Worm (Caenorhabditis elegans) whole organism, L3 larva: Measurements from ENCODE around the gene srh-88.
"Not testable (repeated sequence)": the region's sequence is repeated elsewhere in the genome, so short reads cannot be mapped to it uniquely, and the experiment has no call there.

Experiments
- R02D3.7 ChIP-seq: fragments of 150-350 bp; optimal IDR thresholded peaks from 2 replicates; lab custom pipeline; 2014; ENCODE audit warnings: missing biosample characterization, missing genetic modification characterization
- ZK546.5 ChIP-seq: sonication (generic microtip); optimal IDR thresholded peaks from 2 replicates; lab custom pipeline; 2017; ENCODE audit warnings: missing biosample characterization, missing genetic modification characterization
- aly-2 ChIP-seq: fragments of 150-350 bp; optimal IDR thresholded peaks from 2 replicates; lab custom pipeline; 2014; ENCODE audit warnings: missing biosample characterization, missing genetic modification characterization
- ama-1 ChIP-seq: fragments of 150-350 bp; optimal IDR thresholded peaks from 2 replicates; lab custom pipeline; 2018
- ceh-28 ChIP-seq: fragments of 150-350 bp; optimal IDR thresholded peaks from 2 replicates; lab custom pipeline; 2014; ENCODE audit warnings: missing biosample characterization, missing genetic modification reagents, missing genetic modification characterization
- ceh-82 ChIP-seq: fragments of 150-350 bp; optimal IDR thresholded peaks from 2 replicates; lab custom pipeline; 2014; ENCODE audit warnings: missing biosample characterization, missing genetic modification characterization
- ceh-9 ChIP-seq: sonication (generic microtip); optimal IDR thresholded peaks from 2 replicates; lab custom pipeline; 2018; ENCODE audit warnings: missing biosample characterization, missing genetic modification characterization
- daf-12 ChIP-seq: fragments of 150-350 bp; optimal IDR thresholded peaks from 2 replicates; lab custom pipeline; 2014; ENCODE audit warnings: missing biosample characterization, missing genetic modification reagents, missing genetic modification characterization
- egl-27 ChIP-seq: sonication (generic microtip); optimal IDR thresholded peaks from 4 replicates; lab custom pipeline; 2017; ENCODE audit warnings: missing biosample characterization, missing genetic modification reagents, missing genetic modification characterization
- egl-5 ChIP-seq: fragments of 150-350 bp; optimal IDR thresholded peaks from 2 replicates; lab custom pipeline; 2017; ENCODE audit warnings: missing biosample characterization, missing genetic modification reagents, missing genetic modification characterization, inconsistent platforms
- elt-3 ChIP-seq, 3 experiments: fragments of 150-350 bp in 1 of 3; sonication (generic microtip) in 2 of 3; optimal IDR thresholded peaks; 2 replicates in 2 of 3; 4 replicates in 1 of 3; lab custom pipeline; 2014 to 2017; ENCODE audit warnings: missing biosample characterization in 3 of 3, missing genetic modification characterization in 3 of 3
- fkh-10 ChIP-seq: sonication (generic microtip); optimal IDR thresholded peaks from 2 replicates; lab custom pipeline; 2017; ENCODE audit warnings: missing biosample characterization, missing genetic modification reagents, missing genetic modification characterization
- fos-1 ChIP-seq: fragments of 150-350 bp; optimal IDR thresholded peaks from 2 replicates; lab custom pipeline; 2014; ENCODE audit warnings: missing biosample characterization, missing genetic modification characterization
- hmg-11 ChIP-seq: sonication (generic microtip); optimal IDR thresholded peaks from 2 replicates; lab custom pipeline; 2016; ENCODE audit warnings: missing genetic modification characterization, missing compliant biosample characterization
- jun-1 ChIP-seq: fragments of 150-350 bp; optimal IDR thresholded peaks from 2 replicates; lab custom pipeline; 2014; ENCODE audit warnings: missing biosample characterization, missing genetic modification reagents, missing genetic modification characterization
- lin-39 ChIP-seq: fragments of 150-350 bp; optimal IDR thresholded peaks from 2 replicates; lab custom pipeline; 2018; ENCODE audit warnings: missing biosample characterization, missing genetic modification reagents, missing genetic modification characterization
- lsy-12 ChIP-seq: sonication (generic microtip); optimal IDR thresholded peaks from 2 replicates; lab custom pipeline; 2016; ENCODE audit warnings: mild to moderate bottlenecking, missing genetic modification characterization, missing compliant biosample characterization
- mdl-1 ChIP-seq: fragments of 150-350 bp; optimal IDR thresholded peaks from 2 replicates; lab custom pipeline; 2014; ENCODE audit warnings: missing biosample characterization, missing genetic modification characterization
- nfya-1 ChIP-seq: sonication (generic microtip); optimal IDR thresholded peaks from 2 replicates; lab custom pipeline; 2017; ENCODE audit warnings: missing genetic modification characterization, mild to moderate bottlenecking, missing compliant biosample characterization, antibody characterized with exemption, moderate library complexity; ENCODE audit not compliant: insufficient read depth
- nhr-11 ChIP-seq: fragments of 150-350 bp; optimal IDR thresholded peaks from 2 replicates; lab custom pipeline; 2014; ENCODE audit warnings: missing biosample characterization, missing genetic modification characterization
- nhr-23 ChIP-seq: fragments of 150-350 bp; optimal IDR thresholded peaks from 2 replicates; lab custom pipeline; 2014; ENCODE audit warnings: missing biosample characterization, missing genetic modification reagents, missing genetic modification characterization
- nhr-237 ChIP-seq: fragments of 150-350 bp; optimal IDR thresholded peaks from 2 replicates; lab custom pipeline; 2014; ENCODE audit warnings: missing biosample characterization, missing genetic modification characterization
- nhr-25 ChIP-seq: sonication (generic microtip); optimal IDR thresholded peaks from 2 replicates; lab custom pipeline; 2017; ENCODE audit warnings: missing biosample characterization, missing genetic modification characterization
- nhr-28 ChIP-seq: fragments of 150-350 bp; optimal IDR thresholded peaks from 2 replicates; lab custom pipeline; 2014; ENCODE audit warnings: missing biosample characterization, missing genetic modification characterization
- nhr-43 ChIP-seq: sonication (generic microtip); optimal IDR thresholded peaks from 2 replicates; lab custom pipeline; 2016; ENCODE audit warnings: mild to moderate bottlenecking, missing genetic modification characterization, missing compliant biosample characterization; ENCODE audit not compliant: poor library complexity, severe bottlenecking
- nhr-67 ChIP-seq: fragments of 150-350 bp; optimal IDR thresholded peaks from 2 replicates; lab custom pipeline; 2014; ENCODE audit warnings: missing biosample characterization, missing genetic modification characterization
- nhr-76 ChIP-seq: fragments of 150-350 bp; sonication (generic microtip); optimal IDR thresholded peaks from 5 replicates; lab custom pipeline; 2014; ENCODE audit warnings: missing biosample characterization, missing genetic modification characterization
- nhr-77 ChIP-seq: fragments of 150-350 bp; optimal IDR thresholded peaks from 2 replicates; lab custom pipeline; 2014; ENCODE audit warnings: missing biosample characterization, missing genetic modification characterization
- sea-2 ChIP-seq: fragments of 150-350 bp; sonication (generic microtip); optimal IDR thresholded peaks from 4 replicates; lab custom pipeline; 2014; ENCODE audit warnings: missing biosample characterization, missing genetic modification reagents, missing genetic modification characterization
- snpc-4 ChIP-seq: fragments of 150-350 bp; optimal IDR thresholded peaks from 2 replicates; lab custom pipeline; 2014; ENCODE audit warnings: missing biosample characterization, missing genetic modification characterization
- tbx-2 ChIP-seq: sonication (generic microtip); optimal IDR thresholded peaks from 2 replicates; lab custom pipeline; 2016; ENCODE audit warnings: mild to moderate bottlenecking, missing genetic modification characterization, missing compliant biosample characterization
- unc-39 ChIP-seq: sonication (generic microtip); optimal IDR thresholded peaks from 4 replicates; lab custom pipeline; 2017; ENCODE audit warnings: missing biosample characterization, missing genetic modification characterization
- unc-62 ChIP-seq: fragments of 150-350 bp; sonication (generic microtip); optimal IDR thresholded peaks from 4 replicates; lab custom pipeline; 2014; ENCODE audit warnings: missing biosample characterization, missing genetic modification reagents, missing genetic modification characterization
- ztf-11 ChIP-seq: fragments of 150-350 bp; optimal IDR thresholded peaks from 2 replicates; lab custom pipeline; 2014; ENCODE audit warnings: missing biosample characterization, missing genetic modification characterization

Gene srh-88

ce11 chrV:2983351-2983750, 18.7 kb upstream of the srh-88 start, which contains the start of gene srw-117:
Gene srw-117, minus strand, starts transcription at chrV:2983451.
- TF ChIP-seq nhr-25 (no peak), ztf-11 (tag; lab: Kevin White, UChicago) (no peak), daf-12 (tag; lab: Kevin White, UChicago) (no peak), nfya-1 (tag; lab: Kevin White, UChicago) (no peak), aly-2 (no peak), nhr-76 (no peak), nhr-23 (no peak), nhr-11 (no peak), mdl-1 (no peak), hmg-11 (tag; lab: Kevin White, UChicago) (no peak), unc-39 (tag; lab: Kevin White, UChicago) (no peak), nhr-28 (tag; lab: Kevin White, UChicago) (no peak), ceh-28 (tag; lab: Kevin White, UChicago) (no peak), R02D3.7 (tag; lab: Kevin White, UChicago) (no peak), ama-1 (lab: Kevin White, UChicago) (no peak), fkh-10 (GFP tag; lab: Kevin White, UChicago) (no peak), snpc-4 (tag; lab: Kevin White, UChicago) (no peak), egl-27 (tag; lab: Kevin White, UChicago) (no peak), nhr-43 (tag; lab: Kevin White, UChicago) (no peak)

ce11 chrV:2979978-2980377, 15.3 kb upstream of the srh-88 start, which contains the start of gene srw-118:
Gene srw-118, minus strand, starts transcription at chrV:2980078.
- TF ChIP-seq nhr-43 (tag; lab: Kevin White, UChicago) (no peak), egl-5 (tag; lab: Kevin White, UChicago) (no peak), tbx-2 (tag; lab: Kevin White, UChicago) (no peak), fos-1 (tag; lab: Kevin White, UChicago) (no peak), ZK546.5 (tag; lab: Kevin White, UChicago) (no peak), egl-27 (tag; lab: Kevin White, UChicago) (no peak), aly-2 (no peak), lsy-12 (no peak), lin-39 (tag; lab: Kevin White, UChicago) (no peak), nhr-237 (tag; lab: Kevin White, UChicago) (no peak), unc-62 (GFP tag; lab: Kevin White, UChicago) (no peak), nhr-25 (no peak), nhr-77 (tag; lab: Kevin White, UChicago) (no peak)
- TF ChIP-seq, all 47 proteins: peak for 0

- TF ChIP-seq jun-1: no peak
- no peak for TF ChIP-seq mdl-1
- TF ChIP-seq sea-2 (GFP tag; lab: Kevin White, UChicago): no peak
- TF ChIP-seq elt-3 (tag; optimal IDR thresholded peaks at IDR 0.05; lab: Kevin White, UChicago): no peak
- no peak for TF ChIP-seq nhr-77 (tag; lab: Kevin White, UChicago)
- TF ChIP-seq nhr-43 (tag; lab: Kevin White, UChicago): no peak
- TF ChIP-seq ZK546.5 (tag; lab: Kevin White, UChicago): no peak
- no peak for TF ChIP-seq nhr-11
- TF ChIP-seq ztf-11 (tag; lab: Kevin White, UChicago): no peak
- TF ChIP-seq nhr-67 (tag; lab: Kevin White, UChicago): no peak
- TF ChIP-seq daf-12 (tag; lab: Kevin White, UChicago): no peak
- TF ChIP-seq nhr-28 (tag; lab: Kevin White, UChicago): no peak
- TF ChIP-seq R02D3.7 (tag; lab: Kevin White, UChicago): no peak
- TF ChIP-seq tbx-2 (tag; lab: Kevin White, UChicago): no peak
- no peak for TF ChIP-seq nhr-237 (tag; lab: Kevin White, UChicago)
- TF ChIP-seq fos-1 (tag; lab: Kevin White, UChicago): no peak
- TF ChIP-seq snpc-4 (tag; lab: Kevin White, UChicago): no peak
Observed at ce11 chrV:2976287-2976686, 11.6 kb upstream of the srh-88 start, which contains the start of gene srw-124. Gene srw-124, plus strand, starts transcription at chrV:2976587.

- TF ChIP-seq ceh-82 (tag; lab: Kevin White, UChicago); elt-3 (tag; optimal IDR thresholded peaks at IDR 0.05; lab: Kevin White, UChicago); ceh-9 (tag; lab: Kevin White, UChicago): not testable (repeated sequence)
Observed at ce11 chrV:2975285-2975684, 10.6 kb upstream of the srh-88 start, which contains the start of gene srw-123. Gene srw-123, minus strand, starts transcription at chrV:2975385.
